Fruit fly (Drosophila melanogaster) whole organism, embryonic: ENCODE measurements around the gene CG8159.

Experiments
- ATbp ChIP-seq: fragments of 200-800 bp; sonication (Bioruptor generic); optimal IDR thresholded peaks from 2 replicates; lab custom pipeline; 2017; ENCODE audit warnings: missing biosample characterization, mild to moderate bottlenecking, missing genetic modification characterization, missing genetic modification reagents
- Asciz ChIP-seq: fragments of 200-800 bp; sonication (Bioruptor generic); optimal IDR thresholded peaks from 2 replicates; lab custom pipeline; 2017; ENCODE audit warnings: missing biosample characterization, mild to moderate bottlenecking, missing genetic modification characterization, missing genetic modification reagents
- Atf6 ChIP-seq: fragments of 200-800 bp; sonication (Bioruptor generic); IDR thresholded peaks from 2 replicates; pipeline ENCODE4 v1.3.6; 2022; ENCODE audit warnings: missing biosample characterization, missing genetic modification characterization
- C15 ChIP-seq: fragments of 200-800 bp; sonication (Bioruptor generic); IDR thresholded peaks from 3 replicates; pipeline ENCODE4 v1.3.6; 2022; ENCODE audit warnings: missing biosample characterization, missing genetic modification characterization
- CG1024 ChIP-seq: fragments of 200-800 bp; sonication (Bioruptor generic); IDR thresholded peaks from 2 replicates; pipeline ENCODE4 v1.3.6; 2022; ENCODE audit warnings: missing biosample characterization, missing genetic modification characterization
- CG10654 ChIP-seq: fragments of 200-800 bp; sonication (Bioruptor generic); optimal IDR thresholded peaks from 2 replicates; lab custom pipeline; 2016; ENCODE audit warnings: missing biosample characterization, missing genetic modification characterization
- CG11398 ChIP-seq: fragments of 200-800 bp; sonication (Bioruptor generic); optimal IDR thresholded peaks from 2 replicates; lab custom pipeline; 2016; ENCODE audit warnings: missing biosample characterization, missing genetic modification characterization
- CG11723 ChIP-seq: fragments of 200-800 bp; sonication (Bioruptor generic); optimal IDR thresholded peaks from 2 replicates; lab custom pipeline; 2017; ENCODE audit warnings: missing biosample characterization, mild to moderate bottlenecking, missing genetic modification characterization
- CG12659 ChIP-seq: fragments of 200-800 bp; sonication (Bioruptor generic); optimal IDR thresholded peaks from 3 replicates; lab custom pipeline; 2017; ENCODE audit warnings: mild to moderate bottlenecking, missing biosample characterization, missing genetic modification reagents, missing genetic modification characterization
- CG12744 ChIP-seq: fragments of 200-800 bp; sonication (Bioruptor generic); optimal IDR thresholded peaks from 2 replicates; lab custom pipeline; 2016; ENCODE audit warnings: missing biosample characterization, missing genetic modification characterization
- CG14014 ChIP-seq: fragments of 200-800 bp; sonication (Bioruptor generic); IDR thresholded peaks from 2 replicates; pipeline ENCODE4 v1.3.6; 2022; ENCODE audit warnings: missing biosample characterization, missing genetic modification characterization
- CG1529 ChIP-seq: fragments of 200-800 bp; sonication (Bioruptor generic); optimal IDR thresholded peaks from 3 replicates; lab custom pipeline; 2018; ENCODE audit warnings: missing biosample characterization, missing genetic modification characterization
- CG18476 ChIP-seq: fragments of 200-800 bp; sonication (Bioruptor generic); optimal IDR thresholded peaks from 2 replicates; lab custom pipeline; 2016; ENCODE audit warnings: missing biosample characterization, mild to moderate bottlenecking, missing genetic modification characterization
- CG2202 ChIP-seq: fragments of 200-800 bp; sonication (Bioruptor generic); optimal IDR thresholded peaks from 2 replicates; lab custom pipeline; 2018; ENCODE audit warnings: missing biosample characterization, mild to moderate bottlenecking, missing genetic modification characterization
- CG3163 ChIP-seq: fragments of 200-800 bp; sonication (Bioruptor generic); optimal IDR thresholded peaks from 3 replicates; lab custom pipeline; 2016; ENCODE audit warnings: missing biosample characterization, missing genetic modification characterization
- CG34376 ChIP-seq: fragments of 200-800 bp; sonication (Bioruptor generic); optimal IDR thresholded peaks from 2 replicates; lab custom pipeline; 2018; ENCODE audit warnings: missing biosample characterization, mild to moderate bottlenecking, missing genetic modification characterization
- CG42726 ChIP-seq: fragments of 200-800 bp; sonication (Bioruptor generic); IDR thresholded peaks from 2 replicates; pipeline ENCODE4 v1.3.6; 2022; ENCODE audit warnings: missing biosample characterization, missing genetic modification characterization; ENCODE audit not compliant: partially characterized antibody
- CG6791 ChIP-seq: fragments of 200-800 bp; sonication (Bioruptor generic); IDR thresholded peaks from 3 replicates; pipeline ENCODE4 v1.3.6; 2022; ENCODE audit warnings: missing biosample characterization, missing genetic modification characterization; ENCODE audit not compliant: partially characterized antibody
- CG7271 ChIP-seq: fragments of 200-800 bp; sonication (Bioruptor generic); optimal IDR thresholded peaks from 2 replicates; lab custom pipeline; 2018; ENCODE audit warnings: missing biosample characterization, mild to moderate bottlenecking, missing genetic modification characterization, moderate library complexity
- CG7839 ChIP-seq: fragments of 200-800 bp; sonication (Bioruptor generic); optimal IDR thresholded peaks from 3 replicates; lab custom pipeline; 2018; ENCODE audit warnings: missing biosample characterization, mild to moderate bottlenecking, missing genetic modification characterization, moderate library complexity
- CG8478 ChIP-seq: fragments of >200 bp; optimal IDR thresholded peaks from 2 replicates; lab custom pipeline; 2018
- CrebB ChIP-seq: fragments of 200-800 bp; sonication (Bioruptor generic); optimal IDR thresholded peaks from 3 replicates; lab custom pipeline; 2018; ENCODE audit warnings: missing biosample characterization, mild to moderate bottlenecking, missing genetic modification characterization
- HmgD ChIP-seq: fragments of 200-800 bp; sonication (Bioruptor generic); optimal IDR thresholded peaks from 3 replicates; lab custom pipeline; 2016; ENCODE audit warnings: missing biosample characterization, missing genetic modification characterization
- Lpt ChIP-seq: fragments of >200 bp; optimal IDR thresholded peaks from 2 replicates; lab custom pipeline; 2018; ENCODE audit warnings: missing biosample characterization, missing genetic modification characterization
- NC2β ChIP-seq: fragments of 200-800 bp; sonication (Bioruptor generic); optimal IDR thresholded peaks from 2 replicates; lab custom pipeline; 2016; ENCODE audit warnings: missing biosample characterization, missing genetic modification characterization
- Neu2 ChIP-seq: fragments of 200-800 bp; sonication (Bioruptor generic); optimal IDR thresholded peaks from 3 replicates; lab custom pipeline; 2016; ENCODE audit warnings: missing biosample characterization, missing genetic modification characterization, borderline replicate concordance
- Nf-YB ChIP-seq: fragments of 200-800 bp; sonication (Bioruptor generic); optimal IDR thresholded peaks from 3 replicates; lab custom pipeline; 2019; ENCODE audit warnings: missing biosample characterization, mild to moderate bottlenecking, missing genetic modification characterization, moderate library complexity
- Oaz ChIP-seq: fragments of 200-800 bp; sonication (Bioruptor generic); IDR thresholded peaks from 2 replicates; pipeline ENCODE4 v1.3.6; 2022; ENCODE audit warnings: missing biosample characterization, missing genetic modification characterization
- Rfx ChIP-seq: fragments of 200-800 bp; sonication (Bioruptor generic); IDR thresholded peaks from 2 replicates; pipeline ENCODE4 v1.3.6; 2022; ENCODE audit warnings: missing biosample characterization, missing genetic modification characterization
- Sin3A ChIP-seq: fragments of >200 bp; optimal IDR thresholded peaks from 2 replicates; lab custom pipeline; 2018
- Sox100B ChIP-seq: fragments of 200-800 bp; sonication (Bioruptor generic); optimal IDR thresholded peaks from 3 replicates; lab custom pipeline; 2018; ENCODE audit warnings: missing biosample characterization, mild to moderate bottlenecking, missing genetic modification characterization
- chm ChIP-seq: fragments of 200-800 bp; sonication (Bioruptor generic); IDR thresholded peaks from 2 replicates; pipeline ENCODE4 v1.3.6; 2022; ENCODE audit warnings: missing biosample characterization, missing genetic modification characterization
- corto ChIP-seq: fragments of 200-800 bp; sonication (Bioruptor generic); optimal IDR thresholded peaks from 2 replicates; lab custom pipeline; 2016; ENCODE audit warnings: missing biosample characterization, mild to moderate bottlenecking, missing genetic modification characterization, moderate library complexity
- da ChIP-seq: fragments of 200-800 bp; sonication (Bioruptor generic); optimal IDR thresholded peaks from 2 replicates; lab custom pipeline; 2016; ENCODE audit warnings: missing biosample characterization, missing genetic modification characterization
- dmrt99B ChIP-seq: fragments of 200-800 bp; sonication (Bioruptor generic); optimal IDR thresholded peaks from 2 replicates; lab custom pipeline; 2018; ENCODE audit warnings: missing biosample characterization, mild to moderate bottlenecking, missing genetic modification characterization, moderate library complexity
- dpn ChIP-seq, 2 experiments: fragments of 200-800 bp; sonication (Bioruptor generic); optimal IDR thresholded peaks; 3 replicates each; lab custom pipeline; 2016; ENCODE audit warnings: missing biosample characterization in 2 of 2, missing genetic modification characterization in 2 of 2
- fru ChIP-seq: fragments of >200 bp; optimal IDR thresholded peaks from 2 replicates; lab custom pipeline; 2017
- grn ChIP-seq: fragments of 200-800 bp; sonication (Bioruptor generic); optimal IDR thresholded peaks from 3 replicates; lab custom pipeline; 2017; ENCODE audit warnings: missing biosample characterization, missing genetic modification characterization
- ham ChIP-seq: fragments of 200-800 bp; sonication (Bioruptor generic); IDR thresholded peaks from 2 replicates; pipeline ENCODE4 v1.3.6; 2022; ENCODE audit warnings: missing biosample characterization, missing genetic modification characterization
- hbn ChIP-seq: fragments of 200-800 bp; sonication (Bioruptor generic); IDR thresholded peaks from 2 replicates; pipeline ENCODE4 v1.3.6; 2022; ENCODE audit warnings: missing biosample characterization, missing genetic modification characterization; ENCODE audit not compliant: partially characterized antibody
- lilli ChIP-seq: fragments of 200-800 bp; sonication (Bioruptor generic); optimal IDR thresholded peaks from 3 replicates; lab custom pipeline; 2016; ENCODE audit warnings: missing biosample characterization, missing genetic modification characterization
- nmo ChIP-seq: fragments of 200-800 bp; sonication (Bioruptor generic); optimal IDR thresholded peaks from 2 replicates; lab custom pipeline; 2018; ENCODE audit warnings: missing biosample characterization, mild to moderate bottlenecking, missing genetic modification characterization, moderate library complexity
- org-1 ChIP-seq: fragments of 200-800 bp; sonication (Bioruptor generic); optimal IDR thresholded peaks from 2 replicates; lab custom pipeline; 2017; ENCODE audit warnings: missing biosample characterization, missing genetic modification characterization
- pb ChIP-seq: fragments of 200-800 bp; sonication (Bioruptor generic); optimal IDR thresholded peaks from 3 replicates; lab custom pipeline; 2016; ENCODE audit warnings: missing biosample characterization, missing genetic modification characterization
- peb ChIP-seq: fragments of 200-800 bp; sonication (Bioruptor generic); IDR thresholded peaks from 2 replicates; pipeline ENCODE4 v1.3.6; 2022; ENCODE audit warnings: missing biosample characterization, missing genetic modification characterization
- prd ChIP-seq, 3 experiments: fragments of >200 bp in 2 of 3; fragments of 200-800 bp in 1 of 3; sonication (Bioruptor generic) in 1 of 3; optimal IDR thresholded peaks in 2 of 3; IDR thresholded peaks in 1 of 3; 2 replicates in 2 of 3; 3 replicates in 1 of 3; pipeline versions ENCODE4 v1.3.6 to Lab custom; 2017 to 2022; ENCODE audit warnings: missing biosample characterization in 1 of 3, missing genetic modification characterization in 1 of 3
- pum ChIP-seq: fragments of 200-800 bp; sonication (Bioruptor generic); optimal IDR thresholded peaks from 2 replicates; lab custom pipeline; 2016; ENCODE audit warnings: missing biosample characterization, missing genetic modification characterization
- schlank ChIP-seq: fragments of 200-800 bp; sonication (Bioruptor generic); optimal IDR thresholded peaks from 2 replicates; lab custom pipeline; 2018; ENCODE audit warnings: missing biosample characterization, mild to moderate bottlenecking, missing genetic modification characterization
- sens ChIP-seq: fragments of 200-800 bp; sonication (Bioruptor generic); peaks from one replicate; lab custom pipeline; 2016; ENCODE audit warnings: missing biosample characterization, missing genetic modification characterization
- sima ChIP-seq: fragments of 200-800 bp; sonication (Bioruptor generic); optimal IDR thresholded peaks from 2 replicates; lab custom pipeline; 2016; ENCODE audit warnings: missing biosample characterization, missing genetic modification characterization
- so ChIP-seq: fragments of 200-800 bp; sonication (Bioruptor generic); IDR thresholded peaks from 3 replicates; pipeline ENCODE4 v1.3.6; 2022; ENCODE audit warnings: missing biosample characterization, missing genetic modification characterization

CG8159 gene

DNA sequence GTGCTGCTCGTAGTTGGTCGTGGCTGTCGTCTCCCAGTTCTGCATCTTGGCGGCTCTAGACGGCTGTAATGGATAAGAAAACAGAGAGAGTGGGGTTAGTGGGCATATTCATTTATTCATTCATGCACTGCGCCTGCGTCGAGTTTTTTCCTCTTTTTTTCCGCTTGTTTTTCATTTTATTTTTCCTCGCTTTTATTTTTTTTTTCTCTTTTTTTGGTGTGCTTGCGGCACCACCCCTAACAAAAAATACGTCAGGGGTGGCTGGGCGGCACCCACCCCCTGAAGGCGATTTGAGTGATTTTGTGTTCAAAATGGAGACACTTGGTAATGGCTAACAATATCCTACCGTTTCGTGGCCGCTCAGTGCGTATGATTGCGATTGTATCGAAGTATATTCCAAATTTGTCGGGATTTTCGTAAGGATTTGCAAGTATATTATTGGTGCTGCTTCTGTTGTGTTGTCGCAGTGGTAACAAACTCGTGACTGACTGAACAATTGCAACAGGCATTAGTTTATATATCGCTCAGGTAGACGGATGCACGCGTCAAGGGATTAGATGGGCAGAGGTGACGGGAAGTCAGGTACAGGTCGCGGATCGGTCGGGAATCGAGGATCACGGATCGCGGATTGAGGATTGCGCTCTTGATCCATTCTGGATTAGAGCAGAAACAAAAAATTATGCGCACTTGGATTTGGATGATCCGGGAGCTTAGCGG lies 32.4 kb upstream of the CG8159 start (continued):
- TF ChIP-seq dmrt99B (tag; lab: Kevin White, UChicago) (no peak), corto (no peak), ATbp (GFP tag; lab: Kevin White, UChicago) (no peak), CG8478 (no peak), CG11398 (no peak), da (GFP tag; lab: Kevin White, UChicago) (no peak), CG10654 (GFP tag; lab: Kevin White, UChicago) (no peak), CG14014 (GFP tag; lab: Robert Waterston, UW) (0 out of 2 replicates have a peak, but pooled peaks have one; percentile 45), Atf6 (GFP tag; lab: Robert Waterston, UW) (peak; percentile 78), pb (GFP tag; lab: Kevin White, UChicago) (no peak), hbn (GFP tag; lab: Robert Waterston, UW) (no peak), Lpt (GFP tag; lab: Kevin White, UChicago) (no peak), CG2202 (tag; lab: Kevin White, UChicago) (no peak), prd (optimal IDR thresholded peaks at IDR 0.05; lab: Kevin White, UChicago) (no peak), prd (GFP tag; IDR thresholded peaks at IDR 0.05; lab: Robert Waterston, UW) (no peak), chm (GFP tag; lab: Robert Waterston, UW) (peak; percentile 50; the same call in 1 of the 2 replicates), Sin3A (lab: Kevin White, UChicago) (no peak), fru (no peak), peb (no peak), CG34376 (GFP tag; lab: Kevin White, UChicago) (peak; percentile 95), org-1 (GFP tag; lab: Kevin White, UChicago) (no peak), sens (no peak), lilli (no peak), CG1024 (GFP tag; lab: Robert Waterston, UW) (no peak), grn (GFP tag; lab: Kevin White, UChicago) (no peak), CG18476 (no peak), CG11723 (no peak), schlank (tag; lab: Kevin White, UChicago) (peak; percentile 55), CG42726 (GFP tag; lab: Robert Waterston, UW) (no peak), NC2β (GFP tag; lab: Kevin White, UChicago) (no peak), Asciz (no peak), CG7839 (tag; lab: Kevin White, UChicago) (no peak), dpn (GFP tag; optimal IDR thresholded peaks at IDR 0.05; lab: Kevin White, UChicago) (peak in 1 of 2 experiments; percentile 10), so (GFP tag; lab: Robert Waterston, UW) (peak; percentile 67; the same call in 1 of the 3 replicates), HmgD (GFP tag; lab: Kevin White, UChicago) (no peak), sima (GFP tag; lab: Kevin White, UChicago) (no peak), CG12744 (GFP tag; lab: Kevin White, UChicago) (no peak), C15 (peak; percentile 31; the same call in 1 of the 3 replicates), nmo (no peak), pum (no peak), CG12659 (GFP tag; lab: Kevin White, UChicago) (no peak), Oaz (0 out of 2 replicates have a peak, but pooled peaks have one; percentile 18), CrebB (tag; lab: Kevin White, UChicago) (peak; percentile 74), Neu2 (GFP tag; lab: Kevin White, UChicago) (no peak), Nf-YB (GFP tag; lab: Kevin White, UChicago) (peak; percentile 66), CG1529 (GFP tag; lab: Kevin White, UChicago) (no peak), CG7271 (tag; lab: Kevin White, UChicago) (no peak), Rfx (GFP tag; lab: Robert Waterston, UW) (peak; percentile 66; the same call in 1 of the 2 replicates), CG6791 (no peak), CG3163 (GFP tag; lab: Kevin White, UChicago) (no peak), ham (GFP tag; lab: Robert Waterston, UW) (no peak), Sox100B (GFP tag; lab: Kevin White, UChicago) (no peak)
